Fruit fly (Drosophila melanogaster) whole organism, wandering third instar larva: ENCODE results near the gene CG13005.

Experiments used
- Abd-B ChIP-seq: fragments of >200 bp; optimal IDR thresholded peaks from 2 replicates; lab custom pipeline; 2017; ENCODE audit warnings: missing biosample characterization, missing genetic modification characterization
- CrebA ChIP-seq: fragments of 200-800 bp; sonication (Bioruptor generic); optimal IDR thresholded peaks from 2 replicates; lab custom pipeline; 2016; ENCODE audit warnings: missing biosample characterization, mild to moderate bottlenecking, missing genetic modification characterization, borderline replicate concordance
- Dfd ChIP-seq: fragments of >200 bp; optimal IDR thresholded peaks from 2 replicates; lab custom pipeline; 2017; ENCODE audit warnings: missing biosample characterization, missing genetic modification characterization
- GATAd ChIP-seq: sonication (Bioruptor generic); optimal IDR thresholded peaks from 2 replicates; lab custom pipeline; 2016; ENCODE audit warnings: missing biosample characterization, missing genetic modification characterization
- Jra ChIP-seq: sonication (Bioruptor generic); optimal IDR thresholded peaks from 2 replicates; lab custom pipeline; 2016; ENCODE audit warnings: missing biosample characterization, missing genetic modification characterization
- N ChIP-seq: fragments of >200 bp; optimal IDR thresholded peaks from 2 replicates; lab custom pipeline; 2018; ENCODE audit warnings: missing biosample characterization, missing external identifiers, missing genetic modification characterization
- OdsH ChIP-seq: fragments of 200-800 bp; sonication (Bioruptor generic); optimal IDR thresholded peaks from 2 replicates; lab custom pipeline; 2016; ENCODE audit warnings: missing biosample characterization, mild to moderate bottlenecking, missing genetic modification characterization
- Sp1 ChIP-seq: fragments of 200-800 bp; sonication (Bioruptor generic); optimal IDR thresholded peaks from 3 replicates; lab custom pipeline; 2019; ENCODE audit warnings: missing biosample characterization, mild to moderate bottlenecking, missing genetic modification characterization, moderate library complexity
- br ChIP-seq: fragments of 200-800 bp; sonication (Bioruptor generic); optimal IDR thresholded peaks from 2 replicates; lab custom pipeline; 2016; ENCODE audit warnings: missing biosample characterization, missing genetic modification characterization
- dsf ChIP-seq: sonication (Bioruptor generic); optimal IDR thresholded peaks from 2 replicates; lab custom pipeline; 2016; ENCODE audit warnings: missing biosample characterization, missing genetic modification characterization, borderline replicate concordance
- ey ChIP-seq: fragments of 200-800 bp; sonication (Bioruptor generic); optimal IDR thresholded peaks from 2 replicates; lab custom pipeline; 2016; ENCODE audit warnings: missing biosample characterization, missing genetic modification characterization
- jim ChIP-seq: fragments of 175-275, 200-325 bp; sonication (Bioruptor generic); optimal IDR thresholded peaks from 2 replicates; lab custom pipeline; 2016; ENCODE audit warnings: missing biosample characterization, mild to moderate bottlenecking, missing genetic modification characterization
- pan ChIP-seq: fragments of >200 bp; optimal IDR thresholded peaks from 2 replicates; lab custom pipeline; 2017
- usp ChIP-seq: fragments of >200 bp; optimal IDR thresholded peaks from 2 replicates; lab custom pipeline; 2017; ENCODE audit warnings: missing biosample characterization, missing genetic modification characterization

- TF ChIP-seq br (GFP tag; lab: Kevin White, UChicago) (no peak), Jra (GFP tag; lab: Kevin White, UChicago) (no peak), Dfd (GFP tag; lab: Kevin White, UChicago) (no peak), GATAd (GFP tag; lab: Kevin White, UChicago) (no peak), CrebA (no peak), pan (no peak), jim (GFP tag; lab: Kevin White, UChicago) (no peak), N (GFP tag; lab: Kevin White, UChicago) (no peak), dsf (no peak), ey (no peak), Abd-B (GFP tag; lab: Kevin White, UChicago) (no peak), usp (GFP tag; lab: Kevin White, UChicago) (no peak), OdsH (no peak), Sp1 (no peak)
These were observed 40.8 kb downstream of the CG13005 start, which contains the start of gene RSG7 for dm6 chrX:16844295-16844694.
